Fruit fly (Drosophila melanogaster): ENCODE results near the gene mud.

dm6 chrX:14265149-14265548, 17.6 kb downstream of the mud start:
- TF ChIP-seq Myc (optimal IDR thresholded peaks at IDR 0.05) (no peak), Sin3A (optimal IDR thresholded peaks at IDR 0.05) (no peak), ttk (optimal IDR thresholded peaks at IDR 0.05) (no peak), insv (optimal IDR thresholded peaks at IDR 0.05) (no peak), h (optimal IDR thresholded peaks at IDR 0.05) (no peak), psq (optimal IDR thresholded peaks at IDR 0.05) (no peak)
